Fruit fly (Drosophila melanogaster) whole organism, embryonic: ENCODE data around the gene CG42852.

Experiments used
- Awh ChIP-seq: fragments of 200-800 bp; sonication (Bioruptor generic); IDR thresholded peaks from 2 replicates; pipeline ENCODE4, ENCODE4 v1.3.6; 2022; ENCODE audit warnings: missing biosample characterization, missing genetic modification characterization
- B-H2 ChIP-seq: fragments of 200-800 bp; sonication (Bioruptor generic); optimal IDR thresholded peaks from 2 replicates; lab custom pipeline; 2018; ENCODE audit warnings: missing biosample characterization, mild to moderate bottlenecking, missing genetic modification characterization
- CG10366 ChIP-seq: fragments of 200-800 bp; sonication (Bioruptor generic); IDR thresholded peaks from 2 replicates; pipeline ENCODE4 v1.3.6; 2022; ENCODE audit warnings: missing biosample characterization, missing genetic modification characterization
- CG10565 ChIP-seq: fragments of 200-800 bp; sonication (Bioruptor generic); optimal IDR thresholded peaks from 3 replicates; lab custom pipeline; 2016; ENCODE audit warnings: missing biosample characterization, mild to moderate bottlenecking, missing genetic modification characterization
- CG11093 ChIP-seq: fragments of 200-800 bp; sonication (Bioruptor generic); IDR thresholded peaks from 3 replicates; pipeline ENCODE4 v1.3.6; 2022; ENCODE audit warnings: missing biosample characterization, missing genetic modification characterization
- CG11723 ChIP-seq: fragments of 200-800 bp; sonication (Bioruptor generic); optimal IDR thresholded peaks from 2 replicates; lab custom pipeline; 2017; ENCODE audit warnings: missing biosample characterization, mild to moderate bottlenecking, missing genetic modification characterization
- CG12104 ChIP-seq: fragments of 200-800 bp; sonication (Bioruptor generic); optimal IDR thresholded peaks from 3 replicates; lab custom pipeline; 2016; ENCODE audit warnings: missing biosample characterization, missing genetic modification characterization
- CG12299 ChIP-seq: fragments of 200-800 bp; sonication (Bioruptor generic); optimal IDR thresholded peaks from 2 replicates; lab custom pipeline; 2018; ENCODE audit warnings: missing biosample characterization, mild to moderate bottlenecking, missing genetic modification characterization
- CG14050 ChIP-seq: fragments of 200-800 bp; sonication (Bioruptor generic); IDR thresholded peaks from 3 replicates; pipeline ENCODE4 v1.3.6; 2022; ENCODE audit warnings: missing biosample characterization, missing genetic modification characterization
- CG14667 ChIP-seq: fragments of 200-800 bp; sonication (Bioruptor generic); IDR thresholded peaks from 2 replicates; pipeline ENCODE4 v1.3.6; 2022; ENCODE audit warnings: missing biosample characterization, missing genetic modification characterization
- CG16813 ChIP-seq: fragments of 200-800 bp; sonication (Bioruptor generic); IDR thresholded peaks from 3 replicates; pipeline ENCODE4 v1.3.6; 2022; ENCODE audit warnings: missing biosample characterization, missing genetic modification characterization; ENCODE audit not compliant: partially characterized antibody
- CG17385 ChIP-seq: fragments of 200-800 bp; sonication (Bioruptor generic); optimal IDR thresholded peaks from 3 replicates; lab custom pipeline; 2018; ENCODE audit warnings: missing biosample characterization, mild to moderate bottlenecking, missing genetic modification characterization
- CG17612 ChIP-seq: fragments of 200-800 bp; sonication (Bioruptor generic); IDR thresholded peaks from 2 replicates; pipeline ENCODE4 v1.3.6; 2022; ENCODE audit warnings: missing biosample characterization, missing genetic modification characterization
- CG18476 ChIP-seq: fragments of 200-800 bp; sonication (Bioruptor generic); optimal IDR thresholded peaks from 2 replicates; lab custom pipeline; 2016; ENCODE audit warnings: missing biosample characterization, mild to moderate bottlenecking, missing genetic modification characterization
- CG34422 ChIP-seq: fragments of 200-800 bp; sonication (Bioruptor generic); IDR thresholded peaks from 3 replicates; pipeline ENCODE4 v1.3.6; 2022; ENCODE audit warnings: missing biosample characterization, missing genetic modification characterization
- CG4328 ChIP-seq: fragments of 200-800 bp; sonication (Bioruptor generic); optimal IDR thresholded peaks from 3 replicates; lab custom pipeline; 2017; ENCODE audit warnings: missing biosample characterization, missing genetic modification reagents, missing genetic modification characterization
- CG4360 ChIP-seq: fragments of 200-800 bp; sonication (Bioruptor generic); IDR thresholded peaks from 2 replicates; pipeline ENCODE4 v1.3.6; 2022; ENCODE audit warnings: missing biosample characterization, missing genetic modification characterization
- CG4404 ChIP-seq: fragments of 200-800 bp; sonication (Bioruptor generic); IDR thresholded peaks from 2 replicates; pipeline ENCODE4 v1.3.6; 2022; ENCODE audit warnings: missing biosample characterization, missing genetic modification characterization
- CG4820 ChIP-seq: fragments of 200-800 bp; sonication (Bioruptor generic); optimal IDR thresholded peaks from 3 replicates; lab custom pipeline; 2016; ENCODE audit warnings: missing biosample characterization, missing genetic modification characterization
- CTCF ChIP-seq: fragments of 200-800 bp; sonication (Bioruptor generic); optimal IDR thresholded peaks from 2 replicates; lab custom pipeline; 2017; ENCODE audit warnings: missing biosample characterization, mild to moderate bottlenecking, missing genetic modification characterization, moderate library complexity
- Dip3 ChIP-seq: fragments of 200-800 bp; sonication (Bioruptor generic); optimal IDR thresholded peaks from 3 replicates; lab custom pipeline; 2016; ENCODE audit warnings: missing biosample characterization, missing genetic modification characterization
- Dp ChIP-seq: fragments of 200-800 bp; sonication (Bioruptor generic); optimal IDR thresholded peaks from 2 replicates; lab custom pipeline; 2018; ENCODE audit warnings: missing biosample characterization, mild to moderate bottlenecking, missing genetic modification characterization, moderate library complexity
- HLH3B ChIP-seq: fragments of 200-800 bp; sonication (Bioruptor generic); IDR thresholded peaks from 2 replicates; pipeline ENCODE4 v1.3.6; 2022; ENCODE audit warnings: missing biosample characterization, missing genetic modification characterization
- HLH4C ChIP-seq: fragments of 200-800 bp; sonication (Bioruptor generic); IDR thresholded peaks from 3 replicates; pipeline ENCODE4 v1.3.6; 2022; ENCODE audit warnings: missing biosample characterization, missing genetic modification characterization; ENCODE audit not compliant: partially characterized antibody
- Hand ChIP-seq: fragments of 200-800 bp; sonication (Bioruptor generic); optimal IDR thresholded peaks from 2 replicates; lab custom pipeline; 2017; ENCODE audit warnings: mild to moderate bottlenecking, missing biosample characterization, missing genetic modification reagents, missing genetic modification characterization
- MBD-R2 ChIP-seq: fragments of 200-800 bp; sonication (Bioruptor generic); IDR thresholded peaks from 2 replicates; pipeline ENCODE4 v1.3.6; 2022; ENCODE audit warnings: missing biosample characterization, missing genetic modification characterization
- NC2α ChIP-seq: fragments of 200-800 bp; sonication (Bioruptor generic); optimal IDR thresholded peaks from 2 replicates; lab custom pipeline; 2016; ENCODE audit warnings: missing biosample characterization, missing genetic modification characterization
- Nf-YB ChIP-seq: fragments of 200-800 bp; sonication (Bioruptor generic); optimal IDR thresholded peaks from 3 replicates; lab custom pipeline; 2019; ENCODE audit warnings: missing biosample characterization, mild to moderate bottlenecking, missing genetic modification characterization, moderate library complexity
- Rx ChIP-seq: fragments of 200-800 bp; sonication (Bioruptor generic); IDR thresholded peaks from 2 replicates; pipeline ENCODE4 v1.3.6; 2022; ENCODE audit warnings: missing biosample characterization, missing genetic modification characterization
- Tbp ChIP-seq: fragments of >200 bp; optimal IDR thresholded peaks from 2 replicates; lab custom pipeline; 2018; ENCODE audit warnings: missing biosample characterization, missing genetic modification characterization
- ash1 ChIP-seq: fragments of 200-800 bp; sonication (Bioruptor generic); optimal IDR thresholded peaks from 2 replicates; lab custom pipeline; 2018; ENCODE audit warnings: missing biosample characterization, mild to moderate bottlenecking, missing genetic modification characterization
- cas ChIP-seq: fragments of 200-800 bp; sonication (Bioruptor generic); IDR thresholded peaks from 2 replicates; pipeline ENCODE4 v1.3.6; 2022; ENCODE audit warnings: missing biosample characterization, missing genetic modification characterization
- chinmo ChIP-seq: fragments of 200-800 bp; sonication (Bioruptor generic); IDR thresholded peaks from 4 replicates; pipeline ENCODE4 v1.3.6; 2022; ENCODE audit warnings: missing biosample characterization, missing genetic modification characterization; ENCODE audit not compliant: partially characterized antibody
- crol ChIP-seq: fragments of 200-800 bp; sonication (Bioruptor generic); IDR thresholded peaks from 2 replicates; pipeline ENCODE4 v1.3.6; 2022; ENCODE audit warnings: missing biosample characterization, missing genetic modification characterization
- cwo ChIP-seq: fragments of 200-800 bp; sonication (Bioruptor generic); optimal IDR thresholded peaks from 3 replicates; lab custom pipeline; 2017; ENCODE audit warnings: missing biosample characterization, missing genetic modification characterization, mild to moderate bottlenecking, moderate library complexity, missing genetic modification reagents
- dimm ChIP-seq: fragments of 200-800 bp; sonication (Bioruptor generic); IDR thresholded peaks from 2 replicates; pipeline ENCODE4 v1.3.6; 2022; ENCODE audit warnings: missing biosample characterization, missing genetic modification characterization
- disco-r ChIP-seq: fragments of 200-800 bp; sonication (Bioruptor generic); optimal IDR thresholded peaks from 2 replicates; lab custom pipeline; 2016; ENCODE audit warnings: missing biosample characterization, missing genetic modification characterization
- fd102C ChIP-seq: fragments of 200-800 bp; sonication (Bioruptor generic); optimal IDR thresholded peaks from 2 replicates; lab custom pipeline; 2018; ENCODE audit warnings: missing biosample characterization, mild to moderate bottlenecking, missing genetic modification characterization, moderate library complexity
- gce ChIP-seq: fragments of 200-800 bp; sonication (Bioruptor generic); IDR thresholded peaks from 3 replicates; pipeline ENCODE4 v1.3.6; 2022; ENCODE audit warnings: missing biosample characterization, missing genetic modification characterization
- gcm2 ChIP-seq: fragments of 200-800 bp; sonication (Bioruptor generic); optimal IDR thresholded peaks from 2 replicates; lab custom pipeline; 2016; ENCODE audit warnings: missing biosample characterization, missing genetic modification characterization
- ham ChIP-seq: fragments of 200-800 bp; sonication (Bioruptor generic); IDR thresholded peaks from 2 replicates; pipeline ENCODE4 v1.3.6; 2022; ENCODE audit warnings: missing biosample characterization, missing genetic modification characterization
- hth ChIP-seq: fragments of >200 bp; optimal IDR thresholded peaks from 2 replicates; lab custom pipeline; 2017; ENCODE audit warnings: inconsistent platforms
- oc ChIP-seq: fragments of 200-800 bp; sonication (Bioruptor generic); optimal IDR thresholded peaks from 2 replicates; lab custom pipeline; 2018; ENCODE audit warnings: missing biosample characterization, mild to moderate bottlenecking, missing genetic modification characterization, moderate library complexity
- odd ChIP-seq: fragments of 200-800 bp; sonication (Bioruptor generic); optimal IDR thresholded peaks from 2 replicates; lab custom pipeline; 2017; ENCODE audit warnings: missing biosample characterization, mild to moderate bottlenecking, missing genetic modification characterization
- sqz ChIP-seq: fragments of 200-800 bp; sonication (Bioruptor generic); optimal IDR thresholded peaks from 3 replicates; lab custom pipeline; 2018; ENCODE audit warnings: missing biosample characterization, mild to moderate bottlenecking, missing genetic modification characterization
- tna ChIP-seq: fragments of 200-800 bp; sonication (Bioruptor generic); IDR thresholded peaks from 2 replicates; pipeline ENCODE4 v1.3.6; 2022; ENCODE audit warnings: missing biosample characterization, missing genetic modification characterization; ENCODE audit not compliant: partially characterized antibody
- toy ChIP-seq: fragments of 200-800 bp; sonication (Bioruptor generic); IDR thresholded peaks from 2 replicates; pipeline ENCODE4 v1.3.6; 2022; ENCODE audit warnings: missing biosample characterization, missing genetic modification characterization
- wor ChIP-seq: fragments of 200-800 bp; sonication (Bioruptor generic); IDR thresholded peaks from 2 replicates; pipeline ENCODE4 v1.3.6; 2022; ENCODE audit warnings: missing biosample characterization, missing genetic modification characterization
- yki ChIP-seq: fragments of >200 bp; optimal IDR thresholded peaks from 3 replicates; lab custom pipeline; 2018
- z ChIP-seq: fragments of 200-800 bp; sonication (Bioruptor generic); IDR thresholded peaks from 3 replicates; pipeline ENCODE4 v1.3.6; 2022; ENCODE audit warnings: missing biosample characterization, missing genetic modification characterization
- zen ChIP-seq: fragments of 200-800 bp; sonication (Bioruptor generic); optimal IDR thresholded peaks from 3 replicates; lab custom pipeline; 2018; ENCODE audit warnings: missing biosample characterization, mild to moderate bottlenecking, missing genetic modification characterization, moderate library complexity
- zen2 ChIP-seq: fragments of 200-800 bp; sonication (Bioruptor generic); IDR thresholded peaks from 3 replicates; pipeline ENCODE4 v1.3.6; 2022; ENCODE audit warnings: missing biosample characterization, missing genetic modification characterization; ENCODE audit not compliant: partially characterized antibody

CG42852 gene

dm6 chr3L:16713446-16714192 is 41.7 kb upstream of the CG42852 start (continued):
- TF ChIP-seq gce (GFP tag; lab: Robert Waterston, UW) (no peak), CG4328 (GFP tag; lab: Kevin White, UChicago) (peak; percentile 4), HLH4C (peak; percentile 81), CG4820 (no peak), HLH3B (no peak), CG17385 (no peak), CG16813 (GFP tag; lab: Robert Waterston, UW) (peak; percentile 54; the same call in 2 of the 3 replicates), sqz (GFP tag; lab: Kevin White, UChicago) (no peak), CG12299 (tag; lab: Kevin White, UChicago) (no peak), crol (peak; percentile 68), yki (lab: Kevin White, UChicago) (no peak), NC2α (GFP tag; lab: Kevin White, UChicago) (no peak), CG18476 (no peak), toy (GFP tag; lab: Robert Waterston, UW) (no peak), odd (GFP tag; lab: Kevin White, UChicago) (no peak), Rx (GFP tag; lab: Robert Waterston, UW) (no peak), wor (GFP tag; lab: Robert Waterston, UW) (no peak), gcm2 (GFP tag; lab: Kevin White, UChicago) (no peak), chinmo (GFP tag; lab: Robert Waterston, UW) (peak; percentile 87; the same call in 2 of the 4 replicates), disco-r (peak; percentile 46), CG34422 (GFP tag; lab: Robert Waterston, UW) (no peak; the same call in 2 of the 3 replicates), CG11723 (GFP tag; lab: Kevin White, UChicago) (no peak), Awh (GFP tag; lab: Robert Waterston, UW) (no peak), CG12104 (GFP tag; lab: Kevin White, UChicago) (no peak), CG4360 (GFP tag; lab: Robert Waterston, UW) (no peak), Dp (GFP tag; lab: Kevin White, UChicago) (peak; percentile 76), tna (GFP tag; lab: Robert Waterston, UW) (peak; percentile 57; the same call in 1 of the 2 replicates), Nf-YB (GFP tag; lab: Kevin White, UChicago) (no peak), dimm (GFP tag; lab: Robert Waterston, UW) (no peak), zen2 (GFP tag; lab: Robert Waterston, UW) (peak; percentile 68), CG10565 (no peak), cas (GFP tag; lab: Robert Waterston, UW) (no peak), CG11093 (GFP tag; lab: Robert Waterston, UW) (no peak), B-H2 (GFP tag; lab: Kevin White, UChicago) (no peak), oc (tag; lab: Kevin White, UChicago) (no peak), CG14667 (GFP tag; lab: Robert Waterston, UW) (no peak), Tbp (no peak), ash1 (GFP tag; lab: Kevin White, UChicago) (no peak), CTCF (GFP tag; lab: Kevin White, UChicago) (no peak), CG4404 (GFP tag; lab: Robert Waterston, UW) (no peak), zen (tag; lab: Kevin White, UChicago) (no peak), fd102C (no peak), CG14050 (no peak), Dip3 (GFP tag; lab: Kevin White, UChicago) (no peak), Hand (GFP tag; lab: Kevin White, UChicago) (no peak), hth (lab: Kevin White, UChicago) (no peak), CG10366 (no peak), z (GFP tag; lab: Robert Waterston, UW) (no peak), cwo (GFP tag; lab: Kevin White, UChicago) (no peak), ham (no peak), MBD-R2 (GFP tag; lab: Robert Waterston, UW) (no peak), CG17612 (no peak)
